Fruit fly (Drosophila melanogaster) whole organism, adult: ENCODE measurements around the gene CG11147.

Experiments
- CG11617 ChIP-seq: fragments of 200-800 bp; sonication (Bioruptor generic); optimal IDR thresholded peaks from 2 replicates; lab custom pipeline; 2017; ENCODE audit warnings: mild to moderate bottlenecking, missing biosample characterization, missing genetic modification reagents, missing genetic modification characterization
- CG7101 ChIP-seq: fragments of 200-800 bp; sonication (Bioruptor generic); optimal IDR thresholded peaks from 2 replicates; lab custom pipeline; 2018; ENCODE audit warnings: missing biosample characterization, mild to moderate bottlenecking, missing genetic modification characterization, moderate library complexity
- kay ChIP-seq: fragments of 200-800 bp; sonication (Bioruptor generic); peaks from one replicate; lab custom pipeline; 2016; ENCODE audit warnings: missing biosample characterization, missing genetic modification characterization, borderline replicate concordance

DNA sequence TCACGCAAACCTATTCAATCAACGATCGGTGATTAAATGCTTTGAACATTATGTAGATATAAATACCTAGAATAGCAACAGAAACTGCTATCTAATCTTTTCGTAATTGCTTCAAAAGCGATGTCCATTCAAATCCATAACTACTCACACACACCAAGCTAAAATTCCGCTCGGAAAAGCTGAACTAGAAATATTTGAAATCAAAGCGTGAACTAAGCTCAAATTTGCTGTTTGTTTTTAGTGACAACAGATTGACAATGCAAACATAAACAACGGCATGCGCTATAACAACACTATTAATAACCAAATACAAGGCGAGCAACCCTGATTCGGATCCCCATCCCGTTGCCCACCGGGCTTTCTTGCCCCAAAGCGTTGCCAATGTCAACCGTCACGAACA, 35.0 kb downstream of the CG11147 start, which contains the start of gene CG7236:
- TF ChIP-seq kay (GFP tag; lab: Kevin White, UChicago) (no peak), CG7101 (tag; lab: Kevin White, UChicago) (no peak), CG11617 (GFP tag; lab: Kevin White, UChicago) (no peak)
